Worm (Caenorhabditis elegans) whole organism, early embryonic: ENCODE measurements around the gene nphp-4.

ENCODE experiments used
- B0310.2 ChIP-seq: sonication (generic microtip); optimal IDR thresholded peaks from 2 replicates; lab custom pipeline; 2016; ENCODE audit warnings: mild to moderate bottlenecking, missing genetic modification characterization, missing compliant biosample characterization
- F13C5.2 ChIP-seq: sonication (generic microtip); optimal IDR thresholded peaks from 2 replicates; lab custom pipeline; 2017; ENCODE audit warnings: mild to moderate bottlenecking, missing genetic modification characterization, inconsistent platforms, missing compliant biosample characterization
- aly-1 ChIP-seq: sonication (generic microtip); optimal IDR thresholded peaks from 2 replicates; lab custom pipeline; 2016; ENCODE audit warnings: missing genetic modification characterization, missing compliant biosample characterization
- ama-1 ChIP-seq: fragments of 150-350 bp; optimal IDR thresholded peaks from 2 replicates; lab custom pipeline; 2014
- ceh-13 ChIP-seq: fragments of 200-800 bp; sonication (Bioruptor generic); optimal IDR thresholded peaks from 2 replicates; lab custom pipeline; 2018; ENCODE audit warnings: mild to moderate bottlenecking, missing genetic modification characterization, missing compliant biosample characterization
- ceh-36 ChIP-seq: sonication (generic microtip); optimal IDR thresholded peaks from 2 replicates; lab custom pipeline; 2016; ENCODE audit warnings: missing genetic modification characterization, inconsistent platforms, missing compliant biosample characterization
- ets-7 ChIP-seq: sonication (generic microtip); optimal IDR thresholded peaks from 2 replicates; lab custom pipeline; 2016; ENCODE audit warnings: missing genotype, missing genetic modification characterization, missing compliant biosample characterization
- flt-1 ChIP-seq: fragments of 200-800 bp; sonication (Bioruptor generic); IDR thresholded peaks from 2 replicates; pipeline ENCODE4 v1.3.6; 2022; ENCODE audit warnings: missing genetic modification characterization, missing compliant biosample characterization
- hmbx-1 ChIP-seq: sonication (generic microtip); optimal IDR thresholded peaks from 2 replicates; lab custom pipeline; 2016; ENCODE audit warnings: mild to moderate bottlenecking, missing genetic modification characterization, missing compliant biosample characterization
- hmg-4 ChIP-seq: fragments of 200-800 bp; sonication (Bioruptor generic); optimal IDR thresholded peaks from 2 replicates; lab custom pipeline; 2018; ENCODE audit warnings: mild to moderate bottlenecking, missing genetic modification characterization, missing compliant biosample characterization
- hnd-1 ChIP-seq: sonication (generic microtip); optimal IDR thresholded peaks from 2 replicates; lab custom pipeline; 2016; ENCODE audit warnings: missing genetic modification characterization, missing compliant biosample characterization
- pes-1 ChIP-seq: fragments of 200-800 bp; sonication (Bioruptor generic); IDR thresholded peaks from 2 replicates; pipeline ENCODE4 v1.3.6; 2022; ENCODE audit warnings: missing genetic modification reagents, missing genetic modification characterization, missing compliant biosample characterization
- scrt-1 ChIP-seq: fragments of 200-800 bp; sonication (Bioruptor generic); IDR thresholded peaks from 2 replicates; pipeline ENCODE4 v1.3.6; 2022; ENCODE audit warnings: missing genetic modification characterization, missing compliant biosample characterization
- sea-1 ChIP-seq: fragments of 200-800 bp; sonication (Bioruptor generic); conservative IDR thresholded peaks from 2 replicates; pipeline ENCODE4 v1.3.6; 2022; ENCODE audit warnings: missing genetic modification characterization, missing compliant biosample characterization
- tbx-11 ChIP-seq: fragments of 200-800 bp; sonication (Bioruptor generic); IDR thresholded peaks from 2 replicates; pipeline ENCODE4 v1.3.6; 2022; ENCODE audit warnings: missing genetic modification characterization, missing compliant biosample characterization
- tbx-37 ChIP-seq: fragments of 200-800 bp; sonication (Bioruptor generic); conservative IDR thresholded peaks from 2 replicates; pipeline ENCODE4 v1.3.6; 2022; ENCODE audit warnings: missing genetic modification reagents, missing genetic modification characterization, missing compliant biosample characterization
- tra-4 ChIP-seq: sonication (generic microtip); optimal IDR thresholded peaks from 2 replicates; lab custom pipeline; 2017; ENCODE audit warnings: missing genetic modification characterization, missing compliant biosample characterization

nphp-4 gene

ce11 chrV:11853723-11854122, 10.2 kb upstream of the nphp-4 start:
- TF ChIP-seq B0310.2 (tag; lab: Kevin White, UChicago), result no peak
- no peak for TF ChIP-seq sea-1 (GFP tag; lab: Robert Waterston, UW)
- no peak for TF ChIP-seq tbx-11 (GFP tag; lab: Robert Waterston, UW)
- no peak for TF ChIP-seq flt-1 (GFP tag; lab: Robert Waterston, UW)
- no peak for TF ChIP-seq ets-7
- TF ChIP-seq scrt-1, result no peak
- no peak for TF ChIP-seq pes-1 (GFP tag; lab: Robert Waterston, UW)
- TF ChIP-seq hnd-1 (tag; lab: Kevin White, UChicago), result no peak
- TF ChIP-seq aly-1 (tag; lab: Kevin White, UChicago), result no peak

DNA sequence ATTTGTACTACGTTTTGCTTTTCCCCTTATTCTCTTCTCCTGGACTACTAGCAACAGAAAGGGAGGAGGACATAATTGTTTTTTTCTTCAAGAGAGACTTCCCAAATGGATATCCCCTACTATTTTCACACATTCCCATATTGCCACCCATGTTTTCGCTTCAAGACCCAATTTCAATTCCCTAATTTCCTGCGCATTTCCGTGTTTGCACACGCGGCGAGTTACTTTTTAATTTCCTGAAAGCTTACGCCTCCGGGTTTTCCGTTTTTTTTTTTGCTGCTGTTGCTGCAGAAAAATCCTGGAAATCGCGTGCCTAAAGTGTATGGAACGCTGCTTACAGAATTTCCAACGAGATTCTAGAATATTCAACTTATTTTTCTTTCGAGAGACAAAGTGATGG, 8.8 kb upstream of the nphp-4 start:
- TF ChIP-seq F13C5.2 (tag; lab: Kevin White, UChicago), result no peak

DNA sequence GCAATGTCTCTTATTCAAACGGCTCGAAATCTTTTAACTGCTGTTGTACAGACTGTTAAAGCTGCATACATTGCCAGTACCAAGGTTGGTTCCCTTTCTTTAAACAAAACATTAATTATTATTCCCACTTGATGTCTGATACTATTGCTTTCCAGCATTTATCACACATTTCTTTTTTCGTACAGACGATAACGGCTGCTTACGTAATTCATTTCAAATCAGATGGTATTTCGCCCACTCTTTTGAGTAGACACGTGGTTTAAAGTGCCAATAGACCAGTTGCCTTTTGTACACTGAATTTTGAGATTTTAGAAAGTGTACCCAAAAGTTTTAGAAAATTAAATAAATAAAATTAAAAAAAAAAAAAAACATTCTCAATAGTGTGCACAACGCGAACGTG, 5.9 kb upstream of the nphp-4 start:
- TF ChIP-seq tra-4 (tag; lab: Kevin White, UChicago), result no peak

ce11 chrV:11846969-11847368, 3.4 kb upstream of the nphp-4 start:
- TF ChIP-seq hmbx-1 (tag; lab: Kevin White, UChicago) (no peak), ets-7 (no peak), flt-1 (GFP tag; lab: Robert Waterston, UW) (no peak), sea-1 (GFP tag; lab: Robert Waterston, UW) (no peak), scrt-1 (no peak), tra-4 (tag; lab: Kevin White, UChicago) (no peak), tbx-11 (GFP tag; lab: Robert Waterston, UW) (no peak), B0310.2 (tag; lab: Kevin White, UChicago) (no peak), ama-1 (lab: Kevin White, UChicago) (no peak), hmg-4 (GFP tag; lab: Kevin White, UChicago) (no peak), F13C5.2 (tag; lab: Kevin White, UChicago) (no peak), ceh-13 (no peak), hnd-1 (tag; lab: Kevin White, UChicago) (no peak), tbx-37 (GFP tag; lab: Robert Waterston, UW) (no peak)

DNA sequence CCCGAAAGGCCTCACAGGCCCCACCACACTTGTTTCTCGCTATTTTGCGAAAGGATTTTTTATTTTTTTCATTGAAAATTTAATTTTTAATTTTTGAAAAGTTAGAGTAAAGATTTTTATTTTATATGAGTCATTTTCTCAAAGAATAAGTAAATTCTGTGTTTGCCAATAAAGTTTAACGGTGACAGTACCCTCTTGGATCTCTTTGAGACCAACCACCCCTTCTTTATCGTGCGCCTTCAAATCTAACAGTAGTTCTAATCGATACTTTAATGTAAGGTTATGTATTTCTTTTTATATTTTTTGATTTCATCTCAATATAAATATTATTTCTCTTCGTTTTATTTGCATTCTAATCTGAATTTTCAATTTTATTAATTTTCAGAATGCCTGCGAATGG, 2.0 kb upstream of the nphp-4 start, which contains the start of gene hmp-1:
Gene hmp-1, plus strand, starts transcription at position 380 of the 400 bp plus-strand sequence.
- TF ChIP-seq hmg-4 (GFP tag; lab: Kevin White, UChicago), result no peak
- TF ChIP-seq ceh-13, result no peak
- no peak for TF ChIP-seq sea-1 (GFP tag; lab: Robert Waterston, UW)
- no peak for TF ChIP-seq F13C5.2 (tag; lab: Kevin White, UChicago)
- no peak for TF ChIP-seq ama-1 (lab: Kevin White, UChicago)
- TF ChIP-seq flt-1 (GFP tag; lab: Robert Waterston, UW), result no peak
- no peak for TF ChIP-seq ets-7

- TF ChIP-seq tbx-11 (GFP tag; lab: Robert Waterston, UW) (no peak), B0310.2 (tag; lab: Kevin White, UChicago) (no peak), ets-7 (peak; percentile 47), hmg-4 (GFP tag; lab: Kevin White, UChicago) (peak; percentile 84), pes-1 (GFP tag; lab: Robert Waterston, UW) (no peak), hnd-1 (tag; lab: Kevin White, UChicago) (no peak), ceh-13 (no peak), sea-1 (GFP tag; lab: Robert Waterston, UW) (no peak), ceh-36 (no peak), tra-4 (tag; lab: Kevin White, UChicago) (no peak), hmbx-1 (tag; lab: Kevin White, UChicago) (no peak), tbx-37 (GFP tag; lab: Robert Waterston, UW) (no peak), aly-1 (tag; lab: Kevin White, UChicago) (peak; percentile 74), ama-1 (lab: Kevin White, UChicago) (no peak), scrt-1 (no peak), flt-1 (GFP tag; lab: Robert Waterston, UW) (0 out of 2 replicates have a peak, but pooled peaks have one; percentile 34), F13C5.2 (tag; lab: Kevin White, UChicago) (peak; percentile 27)
Measured at ce11 chrV:11844828-11845227, 1.3 kb upstream of the nphp-4 start.

ce11 chrV:11839220-11839619, 4.3 kb downstream of the nphp-4 start, which contains the start of gene idpb-5:
idpb-5 (plus strand) TSS chrV:11839520.
- TF ChIP-seq ceh-36 (no peak), sea-1 (GFP tag; lab: Robert Waterston, UW) (no peak), scrt-1 (no peak), hmbx-1 (tag; lab: Kevin White, UChicago) (no peak), tbx-11 (GFP tag; lab: Robert Waterston, UW) (no peak), aly-1 (tag; lab: Kevin White, UChicago) (no peak), tra-4 (tag; lab: Kevin White, UChicago) (no peak), ceh-13 (no peak)

DNA sequence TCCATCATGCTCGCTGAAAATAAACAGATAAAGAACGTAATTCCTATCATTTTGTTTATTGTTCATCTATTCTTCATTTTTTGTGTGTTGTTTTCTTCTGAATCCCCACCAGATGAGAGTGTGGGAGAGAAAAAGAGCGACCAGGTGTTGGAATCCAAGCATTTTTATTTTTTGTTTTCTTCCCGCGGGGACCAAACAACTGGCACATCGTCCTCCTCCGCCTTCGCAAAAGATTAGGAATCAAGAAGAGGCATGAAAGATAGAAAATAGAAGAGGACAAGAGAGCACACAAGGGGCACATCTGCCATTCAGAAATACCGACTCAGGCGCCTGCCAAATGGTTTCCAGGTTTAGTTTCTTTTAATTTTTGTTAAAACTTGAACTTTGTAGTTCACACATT, 7.5 kb downstream of the nphp-4 start, which contains the start of gene R13H4.2:
Gene R13H4.2, plus strand, starts transcription at position 319 of the 400 bp plus-strand sequence.
- TF ChIP-seq hnd-1 (tag; lab: Kevin White, UChicago) (no peak), scrt-1 (no peak), ama-1 (lab: Kevin White, UChicago) (no peak), B0310.2 (tag; lab: Kevin White, UChicago) (no peak), flt-1 (GFP tag; lab: Robert Waterston, UW) (no peak), aly-1 (tag; lab: Kevin White, UChicago) (no peak)
